Fruit fly (Drosophila melanogaster): ENCODE data around the gene Flo2.

dm6 chrX:14825922-14826617, 13.1 kb upstream of the Flo2 start, which contains the start of gene rut:
- TF ChIP-seq ttk (optimal IDR thresholded peaks at IDR 0.05) (no peak), h (optimal IDR thresholded peaks at IDR 0.05) (no peak), psq (optimal IDR thresholded peaks at IDR 0.05) (no peak)

All from Kc167 (cell line).